Fruit fly (Drosophila melanogaster): ENCODE results near the gene TrissinR.

Gene TrissinR

DNA sequence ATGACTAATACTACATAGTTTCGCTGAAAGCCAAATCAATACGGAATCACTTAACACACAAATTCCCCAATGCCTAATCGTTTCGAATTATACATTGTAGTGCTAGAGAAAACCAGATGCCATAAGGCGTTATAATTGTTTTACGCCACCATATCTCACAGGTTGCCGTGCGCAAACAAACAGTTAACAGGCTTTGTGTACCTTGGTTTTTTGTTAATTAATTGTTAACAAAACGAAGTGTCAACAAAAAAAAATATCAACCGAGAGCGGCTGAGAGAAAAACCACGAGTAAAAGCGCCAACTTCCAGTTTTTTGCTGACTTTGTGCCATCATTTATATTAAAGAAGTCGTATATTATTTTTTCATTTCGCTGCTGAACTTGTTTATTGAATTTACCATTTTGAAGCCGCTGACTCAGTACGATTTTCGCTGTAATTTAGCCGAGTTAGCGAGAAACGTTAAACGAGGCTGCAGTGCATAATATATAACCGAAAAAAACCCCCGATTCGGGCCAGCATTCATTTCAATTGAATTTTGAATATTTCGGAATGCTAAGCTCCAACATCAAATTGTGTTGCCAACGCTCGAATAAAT is 52.8 kb downstream of the TrissinR start (continued):
- TF ChIP-seq CG9817 (tag; optimal IDR thresholded peaks at IDR 0.05) (peak; percentile 57), Rx (GFP tag; IDR thresholded peaks at IDR 0.05) (no peak), az2 (GFP tag; optimal IDR thresholded peaks at IDR 0.05) (no peak), Dip3 (GFP tag; optimal IDR thresholded peaks at IDR 0.05) (peak; percentile 16), fu2 (GFP tag; optimal IDR thresholded peaks at IDR 0.05) (no peak), CG8765 (GFP tag; IDR thresholded peaks at IDR 0.05) (no peak), CG4707 (GFP tag; optimal IDR thresholded peaks at IDR 0.05) (no peak), CG12219 (GFP tag; optimal IDR thresholded peaks at IDR 0.05) (peak; percentile 17), peb (GFP tag; IDR thresholded peaks at IDR 0.05) (no peak), CG5245 (GFP tag; optimal IDR thresholded peaks at IDR 0.05) (no peak), sqz (GFP tag; optimal IDR thresholded peaks at IDR 0.05) (no peak), CG12236 (GFP tag; optimal IDR thresholded peaks at IDR 0.05) (no peak), CkIIα-i1 (GFP tag; IDR thresholded peaks at IDR 0.05) (no peak), tin (GFP tag; optimal IDR thresholded peaks at IDR 0.05) (no peak), zf30C (GFP tag; optimal IDR thresholded peaks at IDR 0.05) (no peak), HLH4C (GFP tag; IDR thresholded peaks at IDR 0.05; ENCODE audit: partially characterized antibody) (no peak), CG6791 (GFP tag; IDR thresholded peaks at IDR 0.05; ENCODE audit: partially characterized antibody) (no peak), Dip2 (GFP tag; IDR thresholded peaks at IDR 0.05) (no peak), CG3838 (GFP tag; optimal IDR thresholded peaks at IDR 0.05) (no peak), Bteb2 (GFP tag; optimal IDR thresholded peaks at IDR 0.05) (no peak), gcm2 (GFP tag; optimal IDR thresholded peaks at IDR 0.05) (no peak), Dfd (GFP tag; optimal IDR thresholded peaks at IDR 0.05) (no peak), Hr78 (GFP tag; optimal IDR thresholded peaks at IDR 0.05) (no peak), ken (GFP tag; IDR thresholded peaks at IDR 0.05) (no peak), CG14667 (GFP tag; IDR thresholded peaks at IDR 0.05) (no peak), Vsx1 (GFP tag; optimal IDR thresholded peaks at IDR 0.05) (peak; percentile 56), Xrp1 (GFP tag; IDR thresholded peaks at IDR 0.05) (0 out of 2 replicates have a peak, but pooled peaks have one; percentile 21), CG8478 (optimal IDR thresholded peaks at IDR 0.05) (no peak), CG32532 (GFP tag; IDR thresholded peaks at IDR 0.05) (no peak), CG30431 (GFP tag; optimal IDR thresholded peaks at IDR 0.05) (no peak), trem (tag; optimal IDR thresholded peaks at IDR 0.05) (no peak), CG9876 (GFP tag; optimal IDR thresholded peaks at IDR 0.05) (no peak), org-1 (GFP tag; optimal IDR thresholded peaks at IDR 0.05) (no peak), hb (GFP tag; IDR thresholded peaks at IDR 0.05; ENCODE audit: partially characterized antibody) (no peak), CG18011 (GFP tag; optimal IDR thresholded peaks at IDR 0.05) (peak; percentile 27), CG18262 (tag; optimal IDR thresholded peaks at IDR 0.05) (no peak), CG14710 (tag; optimal IDR thresholded peaks at IDR 0.05) (no peak), CG11247 (GFP tag; IDR thresholded peaks at IDR 0.05) (no peak), D (optimal IDR thresholded peaks at IDR 0.05) (no peak), D (GFP tag; optimal IDR thresholded peaks at IDR 0.05) (no peak), Trl (optimal IDR thresholded peaks at IDR 0.05) (no peak), Trl (GFP tag; optimal IDR thresholded peaks at IDR 0.05) (no peak), Atf3 (GFP tag; optimal IDR thresholded peaks at IDR 0.05) (no peak), vnd (GFP tag; IDR thresholded peaks at IDR 0.05; ENCODE audit: partially characterized antibody) (no peak), CG7357 (GFP tag; IDR thresholded peaks at IDR 0.05) (no peak), CG14441 (GFP tag; IDR thresholded peaks at IDR 0.05) (no peak), CG10462 (GFP tag; optimal IDR thresholded peaks at IDR 0.05) (no peak), cato (GFP tag; optimal IDR thresholded peaks at IDR 0.05; ENCODE audit: borderline replicate concordance) (no peak), Oaz (GFP tag; IDR thresholded peaks at IDR 0.05) (no peak), Med (GFP tag) (peak; percentile 85), phol (tag; optimal IDR thresholded peaks at IDR 0.05) (no peak), CG3163 (GFP tag; optimal IDR thresholded peaks at IDR 0.05) (no peak)
